Fruit fly (Drosophila melanogaster) whole organism: ENCODE data around the gene sit.

ENCODE experiments used
- CG8478 ChIP-seq: fragments of >200 bp; optimal IDR thresholded peaks from 2 replicates; lab custom pipeline; 2018; ENCODE audit warnings: inconsistent platforms
- Dll ChIP-seq: fragments of >200 bp; optimal IDR thresholded peaks from 2 replicates; lab custom pipeline; 2017
- pan ChIP-seq: fragments of >200 bp; optimal IDR thresholded peaks from 2 replicates; lab custom pipeline; 2017
- psq ChIP-seq: fragments of >200 bp; optimal IDR thresholded peaks from 2 replicates; lab custom pipeline; 2017
- usp ChIP-seq: fragments of >200 bp; optimal IDR thresholded peaks from 2 replicates; lab custom pipeline; 2017; ENCODE audit warnings: missing biosample characterization, missing genetic modification characterization, mixed read lengths

DNA sequence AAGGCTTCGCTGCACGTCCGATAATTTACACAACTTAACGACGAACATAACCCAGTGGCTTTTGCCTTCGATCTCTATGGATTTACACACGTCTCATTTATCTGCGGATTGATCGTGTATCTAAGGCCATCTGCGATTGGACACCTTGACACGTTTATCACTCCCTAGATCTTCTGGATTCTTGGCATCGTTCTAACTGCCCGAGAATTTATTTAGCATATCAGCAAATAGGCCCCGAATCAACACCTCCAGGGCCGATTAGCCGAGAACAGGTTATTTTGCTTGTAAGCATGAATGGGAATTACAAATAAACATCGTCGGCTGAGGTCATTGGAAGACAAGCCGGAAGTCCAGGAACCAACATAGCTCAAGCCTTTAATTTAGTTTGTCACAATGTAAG lies 6.1 kb upstream of the sit start:
- TF ChIP-seq psq (no peak), Dll (lab: Kevin White, UChicago) (no peak), usp (GFP tag; lab: Kevin White, UChicago) (no peak), CG8478 (lab: Kevin White, UChicago) (no peak), pan (no peak)
